Worm (Caenorhabditis elegans) whole organism, young adult: ENCODE results near the gene ets-7.
A peak's percentile ranks its signal among the peaks of the same experiment; 100 is the strongest.

Source experiments
- B0336.3 ChIP-seq: fragments of 200-800 bp; sonication (Bioruptor generic); IDR thresholded peaks from 2 replicates; pipeline ENCODE4 v1.3.6; 2022; ENCODE audit warnings: missing genetic modification characterization, missing compliant biosample characterization
- D2030.7 ChIP-seq: fragments of 200-800 bp; sonication (Bioruptor generic); IDR thresholded peaks from 2 replicates; pipeline ENCODE4 v1.3.6; 2022; ENCODE audit warnings: missing genetic modification reagents, missing genetic modification characterization, missing compliant biosample characterization
- F23B12.7 ChIP-seq: sonication (generic microtip); optimal IDR thresholded peaks from 2 replicates; lab custom pipeline; 2017; ENCODE audit warnings: missing genetic modification characterization, mild to moderate bottlenecking, missing compliant biosample characterization, antibody characterized with exemption, moderate library complexity; ENCODE audit not compliant: insufficient read depth
- F33H1.4 ChIP-seq: fragments of 200-800 bp; sonication (Bioruptor generic); IDR thresholded peaks from 2 replicates; pipeline ENCODE4 v1.3.6; 2022; ENCODE audit warnings: missing genetic modification reagents, missing genetic modification characterization, missing compliant biosample characterization
- F37B4.10 ChIP-seq: fragments of 200-800 bp; sonication (Bioruptor generic); IDR thresholded peaks from 2 replicates; pipeline ENCODE4 v1.3.6; 2022; ENCODE audit warnings: missing genetic modification characterization, missing compliant biosample characterization
- F39B2.1 ChIP-seq: fragments of 200-800 bp; sonication (Bioruptor generic); IDR thresholded peaks from 2 replicates; pipeline ENCODE4 v1.3.6; 2022; ENCODE audit warnings: missing genetic modification reagents, missing genetic modification characterization, missing compliant biosample characterization
- F49E8.2 ChIP-seq: sonication (generic microtip); optimal IDR thresholded peaks from 3 replicates; lab custom pipeline; 2017; ENCODE audit warnings: missing genetic modification characterization, mild to moderate bottlenecking, missing compliant biosample characterization, antibody characterized with exemption, moderate library complexity; ENCODE audit not compliant: insufficient read depth
- F57A8.1 ChIP-seq: fragments of 200-800 bp; sonication (Bioruptor generic); optimal IDR thresholded peaks from 2 replicates; lab custom pipeline; 2018; ENCODE audit warnings: mild to moderate bottlenecking, missing genetic modification characterization, moderate library complexity, missing compliant biosample characterization
- F57C9.4 ChIP-seq: sonication (generic microtip); optimal IDR thresholded peaks from 2 replicates; lab custom pipeline; 2017; ENCODE audit warnings: mild to moderate bottlenecking, missing genetic modification characterization, missing compliant biosample characterization
- T07F8.4 ChIP-seq: sonication (generic microtip); optimal IDR thresholded peaks from 2 replicates; lab custom pipeline; 2016; ENCODE audit warnings: mild to moderate bottlenecking, missing genetic modification characterization, moderate library complexity, missing compliant biosample characterization
- T26A5.8 ChIP-seq: sonication (generic microtip); optimal IDR thresholded peaks from 2 replicates; lab custom pipeline; 2016; ENCODE audit warnings: missing genetic modification characterization, missing compliant biosample characterization
- Y53F4B.3 ChIP-seq: fragments of 200-800 bp; sonication (Bioruptor generic); IDR thresholded peaks from 2 replicates; pipeline ENCODE4 v1.3.6; 2022; ENCODE audit warnings: missing genetic modification reagents, missing genetic modification characterization, missing compliant biosample characterization
- Y56A3A.18 ChIP-seq: fragments of 200-800 bp; sonication (Bioruptor generic); IDR thresholded peaks from 2 replicates; pipeline ENCODE4 v1.3.6; 2022; ENCODE audit warnings: missing genetic modification reagents, missing genetic modification characterization, missing compliant biosample characterization
- Y95B8A.8 ChIP-seq: fragments of 200-800 bp; sonication (Bioruptor generic); IDR thresholded peaks from 2 replicates; pipeline ENCODE4 v1.3.6; 2022; ENCODE audit warnings: missing genetic modification reagents, missing genetic modification characterization, missing compliant biosample characterization
- ZK185.1 ChIP-seq: sonication (generic microtip); optimal IDR thresholded peaks from 2 replicates; lab custom pipeline; 2016; ENCODE audit warnings: mild to moderate bottlenecking, missing genetic modification characterization, missing compliant biosample characterization; ENCODE audit not compliant: poor library complexity, severe bottlenecking
- athp-1 ChIP-seq: sonication (generic microtip); optimal IDR thresholded peaks from 2 replicates; lab custom pipeline; 2017; ENCODE audit warnings: mild to moderate bottlenecking, missing genetic modification characterization, missing compliant biosample characterization
- bed-1 ChIP-seq: fragments of 200-800 bp; sonication (Bioruptor generic); IDR thresholded peaks from 2 replicates; pipeline ENCODE4 v1.3.6; 2022; ENCODE audit warnings: missing genetic modification reagents, missing genetic modification characterization, missing compliant biosample characterization
- bed-2 ChIP-seq: fragments of 200-800 bp; sonication (Bioruptor generic); IDR thresholded peaks from 2 replicates; pipeline ENCODE4 v1.3.6; 2022; ENCODE audit warnings: missing genetic modification reagents, missing genetic modification characterization, missing compliant biosample characterization
- ceh-40 ChIP-seq: fragments of 200-800 bp; sonication (Bioruptor generic); IDR thresholded peaks from 2 replicates; pipeline ENCODE4 v1.3.6; 2022; ENCODE audit warnings: missing genetic modification characterization, missing compliant biosample characterization
- ceh-58 ChIP-seq: fragments of 200-800 bp; sonication (Bioruptor generic); IDR thresholded peaks from 2 replicates; pipeline ENCODE4 v1.3.6; 2022; ENCODE audit warnings: missing genetic modification characterization, missing compliant biosample characterization
- ceh-91 ChIP-seq: fragments of 200-800 bp; sonication (Bioruptor generic); IDR thresholded peaks from 2 replicates; pipeline ENCODE4 v1.3.6; 2022; ENCODE audit warnings: missing genetic modification reagents, missing genetic modification characterization, missing compliant biosample characterization
- die-1 ChIP-seq: sonication (generic microtip); optimal IDR thresholded peaks from 2 replicates; lab custom pipeline; 2016; ENCODE audit warnings: missing genotype, mild to moderate bottlenecking, missing genetic modification characterization, missing compliant biosample characterization
- egl-44 ChIP-seq: fragments of 200-800 bp; sonication (Bioruptor generic); IDR thresholded peaks from 2 replicates; pipeline ENCODE4 v1.3.6; 2022; ENCODE audit warnings: missing genetic modification reagents, missing genetic modification characterization, missing compliant biosample characterization
- hlh-26 ChIP-seq: fragments of 200-800 bp; sonication (Bioruptor generic); conservative IDR thresholded peaks from 2 replicates; pipeline ENCODE4 v1.3.6; 2022; ENCODE audit warnings: missing genetic modification reagents, missing genetic modification characterization, missing compliant biosample characterization
- hmg-1.2 ChIP-seq: fragments of 200-800 bp; sonication (Bioruptor generic); IDR thresholded peaks from 2 replicates; pipeline ENCODE4 v1.3.6; 2022; ENCODE audit warnings: missing genetic modification reagents, missing genetic modification characterization, missing compliant biosample characterization
- hmg-20 ChIP-seq: fragments of 200-800 bp; sonication (Bioruptor generic); IDR thresholded peaks from 2 replicates; pipeline ENCODE4 v1.3.6; 2022; ENCODE audit warnings: missing genetic modification reagents, missing genetic modification characterization, missing compliant biosample characterization
- lag-1 ChIP-seq: fragments of 200-800 bp; sonication (Bioruptor generic); IDR thresholded peaks from 2 replicates; pipeline ENCODE4 v1.3.6; 2022; ENCODE audit warnings: missing genetic modification reagents, missing genetic modification characterization, missing compliant biosample characterization
- let-526 ChIP-seq: fragments of 200-800 bp; sonication (Bioruptor generic); IDR thresholded peaks from 2 replicates; pipeline ENCODE4 v1.3.6; 2022; ENCODE audit warnings: missing genetic modification reagents, missing genetic modification characterization, missing compliant biosample characterization
- let-607 ChIP-seq, 2 experiments: fragments of 200-800 bp in 1 of 2; sonication (Bioruptor generic) in 1 of 2; sonication (generic microtip) in 1 of 2; optimal IDR thresholded peaks; 2 replicates each; lab custom pipeline; 2016 to 2018; ENCODE audit warnings: mild to moderate bottlenecking in 2 of 2, missing compliant biosample characterization in 2 of 2, missing genetic modification characterization in 2 of 2, moderate library complexity in 2 of 2, missing genotype in 1 of 2
- lin-26 ChIP-seq: fragments of 200-800 bp; sonication (Bioruptor generic); IDR thresholded peaks from 2 replicates; pipeline ENCODE4 v1.3.6; 2022; ENCODE audit warnings: missing genetic modification reagents, missing genetic modification characterization, missing compliant biosample characterization
- lin-54 ChIP-seq: fragments of 200-800 bp; sonication (Bioruptor generic); optimal IDR thresholded peaks from 2 replicates; lab custom pipeline; 2018; ENCODE audit warnings: mild to moderate bottlenecking, missing genetic modification characterization, missing compliant biosample characterization
- mcd-1 ChIP-seq: fragments of 200-800 bp; sonication (Bioruptor generic); IDR thresholded peaks from 2 replicates; pipeline ENCODE4 v1.3.6; 2022; ENCODE audit warnings: missing genetic modification reagents, missing genetic modification characterization, missing compliant biosample characterization
- mes-4 ChIP-seq: sonication (generic microtip); optimal IDR thresholded peaks from 2 replicates; lab custom pipeline; 2016; ENCODE audit warnings: missing genotype, missing genetic modification characterization, missing compliant biosample characterization
- mxl-1 ChIP-seq: sonication (generic microtip); optimal IDR thresholded peaks from 2 replicates; lab custom pipeline; 2016; ENCODE audit warnings: missing genetic modification characterization, missing compliant biosample characterization
- nfyb-1 ChIP-seq: fragments of 200-800 bp; sonication (Bioruptor generic); IDR thresholded peaks from 2 replicates; pipeline ENCODE4 v1.3.6; 2022; ENCODE audit warnings: missing genetic modification reagents, missing genetic modification characterization, missing compliant biosample characterization
- nhr-120 ChIP-seq: fragments of 200-800 bp; sonication (Bioruptor generic); IDR thresholded peaks from 2 replicates; pipeline ENCODE4 v1.3.6; 2022; ENCODE audit warnings: missing genetic modification characterization, missing compliant biosample characterization
- nhr-80 ChIP-seq: sonication (generic microtip); optimal IDR thresholded peaks from 2 replicates; lab custom pipeline; 2016; ENCODE audit warnings: missing genetic modification characterization, missing compliant biosample characterization
- pbrm-1 ChIP-seq: fragments of 200-800 bp; sonication (Bioruptor generic); IDR thresholded peaks from 2 replicates; pipeline ENCODE4 v1.3.6; 2022; ENCODE audit warnings: missing genetic modification reagents, missing genetic modification characterization, missing compliant biosample characterization
- repo-1 ChIP-seq: sonication (generic microtip); optimal IDR thresholded peaks from 2 replicates; lab custom pipeline; 2017; ENCODE audit warnings: mild to moderate bottlenecking, missing genetic modification characterization, missing compliant biosample characterization
- snpc-3.4 ChIP-seq: sonication (generic microtip); optimal IDR thresholded peaks from 2 replicates; lab custom pipeline; 2017; ENCODE audit warnings: missing genetic modification characterization, mild to moderate bottlenecking, missing compliant biosample characterization, antibody characterized with exemption, moderate library complexity, missing genotype, missing genetic modification reagents
- tbp1 ChIP-seq: fragments of 200-800 bp; sonication (Bioruptor generic); optimal IDR thresholded peaks from 2 replicates; lab custom pipeline; 2018; ENCODE audit warnings: mild to moderate bottlenecking, missing genetic modification characterization, missing compliant biosample characterization
- zfh-2 ChIP-seq: fragments of 200-800 bp; sonication (Bioruptor generic); conservative IDR thresholded peaks from 2 replicates; pipeline ENCODE4 v1.3.6; 2022; ENCODE audit warnings: missing genetic modification reagents, missing genetic modification characterization, missing compliant biosample characterization
- ztf-18 ChIP-seq: sonication (generic microtip); optimal IDR thresholded peaks from 2 replicates; lab custom pipeline; 2016; ENCODE audit warnings: missing genotype, mild to moderate bottlenecking, missing genetic modification characterization, missing compliant biosample characterization
- ztf-28 ChIP-seq: fragments of 200-800 bp; sonication (Bioruptor generic); IDR thresholded peaks from 2 replicates; pipeline ENCODE4 v1.3.6; 2022; ENCODE audit warnings: missing genetic modification reagents, missing genetic modification characterization, missing compliant biosample characterization

The ets-7 gene

DNA sequence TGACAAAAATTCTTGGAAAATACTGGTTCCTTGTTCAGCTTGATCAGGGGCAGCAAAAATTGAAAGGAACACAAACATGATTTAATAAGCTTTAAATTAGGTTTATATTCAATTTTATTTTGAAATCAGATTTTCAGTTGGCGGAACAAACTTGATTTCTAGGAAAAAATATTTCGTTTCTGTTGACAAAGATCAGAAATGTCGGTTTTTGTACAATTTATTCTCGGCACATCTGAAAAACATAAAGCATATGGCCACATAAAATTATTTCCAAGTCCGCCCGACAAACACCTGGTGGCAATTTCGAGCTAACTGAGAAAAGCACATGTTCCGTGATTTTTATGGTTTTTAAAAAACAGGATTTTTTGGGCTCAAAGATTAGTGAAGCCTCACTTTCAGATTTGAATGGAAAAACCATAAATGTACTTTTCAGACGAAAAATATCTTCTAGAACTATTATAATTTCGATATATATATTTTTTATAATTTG is 4.7 kb downstream of the ets-7 start, which contains the start of gene ttr-10:
ttr-10 (minus strand) TSS at position 51 of the 490 bp plus-strand sequence.
- TF ChIP-seq mcd-1 (no peak), mes-4 (tag; lab: Kevin White, UChicago) (no peak), let-607 (tag; optimal IDR thresholded peaks at IDR 0.05; lab: Kevin White, UChicago) (no peak), zfh-2 (GFP tag; lab: Robert Waterston, UW) (no peak), F49E8.2 (tag; lab: Kevin White, UChicago) (no peak), egl-44 (GFP tag; lab: Robert Waterston, UW) (no peak), ZK185.1 (tag; lab: Kevin White, UChicago) (no peak), hlh-26 (GFP tag; lab: Robert Waterston, UW) (no peak), repo-1 (tag; lab: Kevin White, UChicago) (no peak), B0336.3 (no peak), F33H1.4 (GFP tag; lab: Robert Waterston, UW) (no peak), bed-2 (GFP tag; lab: Robert Waterston, UW) (no peak), tbp1 (GFP tag; lab: Kevin White, UChicago) (no peak), F23B12.7 (tag; lab: Kevin White, UChicago) (no peak), snpc-3.4 (tag; lab: Kevin White, UChicago) (no peak)
- TF ChIP-seq, all 124 proteins: peak for 0

DNA sequence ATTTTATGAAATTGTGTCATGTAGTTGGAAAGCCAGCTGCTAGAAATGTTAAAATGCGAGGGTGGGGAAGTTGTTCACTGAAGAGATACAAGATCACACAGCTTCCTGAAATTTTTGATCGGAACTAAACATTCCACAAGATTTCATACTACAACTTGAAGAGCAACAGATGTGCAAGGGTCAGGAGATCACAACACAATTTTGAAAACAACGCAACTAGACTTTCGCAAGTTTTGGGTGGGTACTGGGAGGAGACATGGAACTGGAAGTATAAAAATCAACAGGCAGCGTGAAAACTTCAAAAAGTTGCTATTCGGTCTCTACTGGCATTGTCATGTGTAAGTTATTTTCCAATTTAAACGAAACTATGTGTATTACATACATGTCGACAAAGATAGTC is 6.8 kb downstream of the ets-7 start, which contains the start of gene F19F10.3:
F19F10.3 (plus strand) TSS at position 301 of the 400 bp plus-strand sequence.
- TF ChIP-seq ztf-18 (tag; lab: Kevin White, UChicago), result no peak
- TF ChIP-seq F57C9.4, result no peak
- TF ChIP-seq egl-44 (GFP tag; lab: Robert Waterston, UW), result no peak
- no peak for TF ChIP-seq nfyb-1 (GFP tag; lab: Robert Waterston, UW)
- no peak for TF ChIP-seq T07F8.4 (tag; lab: Kevin White, UChicago)
- no peak for TF ChIP-seq bed-2 (GFP tag; lab: Robert Waterston, UW)
- TF ChIP-seq nhr-80 (tag; lab: Kevin White, UChicago), result no peak
- TF ChIP-seq T26A5.8 (tag; lab: Kevin White, UChicago), result no peak
- no peak for TF ChIP-seq Y56A3A.18 (GFP tag; lab: Robert Waterston, UW)
- TF ChIP-seq let-526 (GFP tag; lab: Robert Waterston, UW), result no peak
- no peak for TF ChIP-seq hmg-20
- TF ChIP-seq F39B2.1 (GFP tag; lab: Robert Waterston, UW), result no peak
- TF ChIP-seq, all 124 proteins: peak for 0

DNA sequence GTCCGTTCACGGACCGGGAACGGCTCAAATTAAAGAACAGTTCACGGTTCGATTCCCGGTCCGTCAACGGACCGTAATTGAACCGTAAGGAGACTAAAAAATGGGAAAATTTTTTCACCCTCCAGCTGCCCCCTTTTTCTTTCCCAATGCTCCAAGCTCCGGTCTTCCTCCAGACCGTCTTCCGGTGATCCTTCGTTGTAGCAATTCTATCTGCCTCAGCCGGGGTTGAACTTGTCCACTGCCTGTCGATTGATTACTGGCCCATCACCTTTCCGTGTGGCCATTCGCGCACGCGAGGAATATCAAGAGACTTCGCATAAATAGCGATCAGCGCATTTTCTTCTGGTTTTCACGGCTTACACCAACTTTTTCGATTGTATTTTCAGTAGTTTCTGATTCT is 10.1 kb downstream of the ets-7 start:
- TF ChIP-seq Y53F4B.3 (peak; percentile 62; the same call in 1 of the 2 replicates), ceh-91 (GFP tag; lab: Robert Waterston, UW) (peak; percentile 47; the same call in 1 of the 2 replicates), athp-1 (tag; lab: Kevin White, UChicago) (peak; percentile 47), lin-26 (GFP tag; lab: Robert Waterston, UW) (peak; percentile 97), die-1 (tag; lab: Kevin White, UChicago) (peak; percentile 59), lin-54 (GFP tag; lab: Kevin White, UChicago) (peak; percentile 57), lag-1 (GFP tag; lab: Robert Waterston, UW) (0 out of 2 replicates have a peak, but pooled peaks have one; percentile 59), hmg-1.2 (GFP tag; lab: Robert Waterston, UW) (peak; percentile 57), ceh-58 (GFP tag; lab: Robert Waterston, UW) (peak; percentile 81; the same call in 1 of the 2 replicates), pbrm-1 (GFP tag; lab: Robert Waterston, UW) (peak; percentile 69), Y56A3A.18 (GFP tag; lab: Robert Waterston, UW) (peak; percentile 91), mxl-1 (tag; lab: Kevin White, UChicago) (peak; percentile 47), Y95B8A.8 (GFP tag; lab: Robert Waterston, UW) (peak; percentile 73), D2030.7 (GFP tag; lab: Robert Waterston, UW) (peak; percentile 87), ztf-28 (GFP tag; lab: Robert Waterston, UW) (peak; percentile 71; the same call in 1 of the 2 replicates), ztf-18 (tag; lab: Kevin White, UChicago) (peak; percentile 30), F57A8.1 (GFP tag; lab: Kevin White, UChicago) (peak; percentile 36), ceh-40 (GFP tag; lab: Robert Waterston, UW) (peak; percentile 77; the same call in 1 of the 2 replicates), nhr-120 (GFP tag; lab: Robert Waterston, UW) (peak; percentile 72; the same call in 1 of the 2 replicates), F37B4.10 (GFP tag; lab: Robert Waterston, UW) (0 out of 2 replicates have a peak, but pooled peaks have one; percentile 11), bed-1 (GFP tag; lab: Robert Waterston, UW) (peak; percentile 84; the same call in 1 of the 2 replicates)
